Worm (Caenorhabditis elegans) whole organism, L1 larva: Measurements from ENCODE around the gene Y6E2A.7.

Source experiments
- C04F5.9 ChIP-seq: sonication (generic microtip); optimal IDR thresholded peaks from 2 replicates; lab custom pipeline; 2016; ENCODE audit warnings: missing genetic modification characterization, missing compliant biosample characterization
- C34B4.2 ChIP-seq: sonication (generic microtip); optimal IDR thresholded peaks from 2 replicates; lab custom pipeline; 2017; ENCODE audit warnings: mild to moderate bottlenecking, missing genetic modification characterization, missing compliant biosample characterization
- aha-1 ChIP-seq: fragments of 150-350 bp; optimal IDR thresholded peaks from 2 replicates; lab custom pipeline; 2014; ENCODE audit warnings: missing biosample characterization, missing genetic modification characterization
- alr-1 ChIP-seq: fragments of 200-800 bp; sonication (Bioruptor generic); optimal IDR thresholded peaks from 2 replicates; lab custom pipeline; 2018; ENCODE audit warnings: borderline replicate concordance, mild to moderate bottlenecking, missing genetic modification characterization, missing compliant biosample characterization
- ama-1 ChIP-seq: fragments of 150-350 bp; optimal IDR thresholded peaks from 2 replicates; lab custom pipeline; 2014
- blmp-1 ChIP-seq: fragments of 150-350 bp; optimal IDR thresholded peaks from 2 replicates; lab custom pipeline; 2014; ENCODE audit warnings: missing biosample characterization, missing genetic modification characterization
- ceh-63 ChIP-seq: fragments of 200-800 bp; sonication (Bioruptor generic); optimal IDR thresholded peaks from 2 replicates; lab custom pipeline; 2018; ENCODE audit warnings: mild to moderate bottlenecking, missing genetic modification characterization, missing compliant biosample characterization
- ceh-8 ChIP-seq: fragments of 200-800 bp; sonication (Bioruptor generic); optimal IDR thresholded peaks from 2 replicates; lab custom pipeline; 2018; ENCODE audit warnings: mild to moderate bottlenecking, missing genetic modification characterization, moderate library complexity, missing compliant biosample characterization
- ceh-82 ChIP-seq, 3 experiments: fragments of 150-350 bp in 1 of 3; sonication (generic microtip) in 2 of 3; optimal IDR thresholded peaks; 2 replicates each; lab custom pipeline; 2014 to 2017; ENCODE audit warnings: missing biosample characterization in 3 of 3, missing genetic modification characterization in 3 of 3
- ceh-88 ChIP-seq: fragments of 200-800 bp; sonication (Bioruptor generic); IDR thresholded peaks from 2 replicates; pipeline ENCODE4 v1.3.6; 2022; ENCODE audit warnings: missing genetic modification characterization, missing compliant biosample characterization
- ceh-90 ChIP-seq: sonication (generic microtip); optimal IDR thresholded peaks from 2 replicates; lab custom pipeline; 2016; ENCODE audit warnings: missing genetic modification characterization, missing compliant biosample characterization
- ces-1 ChIP-seq: fragments of 150-350 bp; optimal IDR thresholded peaks from 2 replicates; lab custom pipeline; 2014; ENCODE audit warnings: missing biosample characterization, missing genetic modification reagents, missing genetic modification characterization
- dpl-1 ChIP-seq, 3 experiments: fragments of 150-350 bp in 2 of 3; sonication (generic microtip) in 1 of 3; optimal IDR thresholded peaks; 2 replicates each; lab custom pipeline; 2014 to 2017; ENCODE audit warnings: missing biosample characterization in 3 of 3, missing genetic modification characterization in 3 of 3, missing genetic modification reagents in 3 of 3
- efl-3 ChIP-seq: fragments of 200-800 bp; sonication (Bioruptor generic); optimal IDR thresholded peaks from 2 replicates; lab custom pipeline; 2018; ENCODE audit warnings: mild to moderate bottlenecking, missing genetic modification characterization, missing compliant biosample characterization
- egl-27 ChIP-seq, 2 experiments: fragments of 150-350 bp in 1 of 2; sonication (generic microtip); optimal IDR thresholded peaks; 3 replicates each; lab custom pipeline; 2017 to 2018; ENCODE audit warnings: missing biosample characterization in 2 of 2, missing genetic modification characterization in 2 of 2, missing genetic modification reagents in 2 of 2
- elt-2 ChIP-seq: sonication (generic microtip); optimal IDR thresholded peaks from 2 replicates; lab custom pipeline; 2016; ENCODE audit warnings: missing genetic modification characterization, mild to moderate bottlenecking, inconsistent platforms, missing compliant biosample characterization, missing genetic modification reagents
- elt-3 ChIP-seq, 6 experiments: fragments of 150-350 bp in 1 of 6; sonication (generic microtip); optimal IDR thresholded peaks; 2 replicates each; lab custom pipeline; 2017 to 2018; ENCODE audit warnings: missing biosample characterization in 6 of 6, missing genetic modification characterization in 6 of 6, inconsistent platforms in 1 of 6
- ets-5 ChIP-seq: fragments of 200-800 bp; sonication (Bioruptor generic); IDR thresholded peaks from 2 replicates; pipeline ENCODE4 v1.3.6; 2022; ENCODE audit warnings: missing genetic modification characterization, missing compliant biosample characterization
- fkh-10 ChIP-seq: sonication (generic microtip); optimal IDR thresholded peaks from 2 replicates; lab custom pipeline; 2017; ENCODE audit warnings: missing biosample characterization, missing genetic modification reagents, missing genetic modification characterization
- fkh-4 ChIP-seq: sonication (generic microtip); optimal IDR thresholded peaks from 2 replicates; lab custom pipeline; 2016; ENCODE audit warnings: missing compliant biosample characterization, missing genetic modification characterization, borderline replicate concordance
- fos-1 ChIP-seq: fragments of 150-350 bp; optimal IDR thresholded peaks from 2 replicates; lab custom pipeline; 2014; ENCODE audit warnings: missing biosample characterization, missing genetic modification characterization
- irx-1 ChIP-seq: sonication (generic microtip); optimal IDR thresholded peaks from 2 replicates; lab custom pipeline; 2016; ENCODE audit warnings: missing genetic modification characterization, missing compliant biosample characterization
- isw-1 ChIP-seq: fragments of 200-800 bp; sonication (Bioruptor generic); IDR thresholded peaks from 2 replicates; pipeline ENCODE4 v1.3.6; 2022; ENCODE audit warnings: missing genetic modification characterization, missing compliant biosample characterization
- jun-1 ChIP-seq: fragments of 150-350 bp; optimal IDR thresholded peaks from 2 replicates; lab custom pipeline; 2014; ENCODE audit warnings: missing biosample characterization, missing genetic modification reagents, missing genetic modification characterization
- lin-13 ChIP-seq: fragments of 150-350 bp; optimal IDR thresholded peaks from 2 replicates; lab custom pipeline; 2014; ENCODE audit warnings: missing biosample characterization, missing genetic modification reagents, missing genetic modification characterization
- lin-14 ChIP-seq: fragments of 200-800 bp; sonication (Bioruptor generic); optimal IDR thresholded peaks from 2 replicates; lab custom pipeline; 2018; ENCODE audit warnings: mild to moderate bottlenecking, missing genetic modification characterization, moderate library complexity, missing compliant biosample characterization
- lin-15B ChIP-seq: fragments of 150-350 bp; sonication (generic microtip); optimal IDR thresholded peaks from 3 replicates; lab custom pipeline; 2014; ENCODE audit warnings: missing biosample characterization, missing genetic modification characterization
- lin-39 ChIP-seq: fragments of 150-350 bp; optimal IDR thresholded peaks from 2 replicates; lab custom pipeline; 2014; ENCODE audit warnings: missing biosample characterization, missing genetic modification reagents, missing genetic modification characterization
- lir-3 ChIP-seq: sonication (generic microtip); optimal IDR thresholded peaks from 2 replicates; lab custom pipeline; 2016; ENCODE audit warnings: mild to moderate bottlenecking, missing genetic modification characterization, moderate library complexity, missing compliant biosample characterization; ENCODE audit not compliant: poor library complexity
- lsy-2 ChIP-seq, 2 experiments: fragments of 150-350 bp; optimal IDR thresholded peaks; 2 replicates each; lab custom pipeline; 2014; ENCODE audit warnings: missing biosample characterization in 2 of 2, missing genetic modification characterization in 2 of 2
- mab-9 ChIP-seq: fragments of 200-800 bp; sonication (Bioruptor generic); IDR thresholded peaks from 2 replicates; pipeline ENCODE4 v1.3.6; 2022; ENCODE audit warnings: missing genetic modification reagents, missing genetic modification characterization, missing compliant biosample characterization
- mdl-1 ChIP-seq, 2 experiments: fragments of 150-350 bp; optimal IDR thresholded peaks; 2 replicates each; lab custom pipeline; 2014 to 2017; ENCODE audit warnings: missing biosample characterization in 2 of 2, missing genetic modification characterization in 2 of 2, inconsistent platforms in 1 of 2
- nhr-11 ChIP-seq: fragments of 150-350 bp; optimal IDR thresholded peaks from 2 replicates; lab custom pipeline; 2014; ENCODE audit warnings: missing biosample characterization, missing genetic modification characterization
- nhr-12 ChIP-seq: sonication (generic microtip); optimal IDR thresholded peaks from 2 replicates; lab custom pipeline; 2017; ENCODE audit warnings: missing biosample characterization, missing genetic modification characterization
- nhr-19 ChIP-seq: fragments of 200-800 bp; sonication (Bioruptor generic); conservative IDR thresholded peaks from 2 replicates; pipeline ENCODE4 v1.3.6; 2022; ENCODE audit warnings: missing genetic modification characterization, missing compliant biosample characterization
- nhr-20 ChIP-seq: sonication (generic microtip); optimal IDR thresholded peaks from 2 replicates; lab custom pipeline; 2016; ENCODE audit warnings: mild to moderate bottlenecking, missing genetic modification characterization, missing compliant biosample characterization
- nhr-237 ChIP-seq: fragments of 150-350 bp; optimal IDR thresholded peaks from 2 replicates; lab custom pipeline; 2014; ENCODE audit warnings: missing biosample characterization, missing genetic modification characterization
- nhr-47 ChIP-seq: sonication (generic microtip); optimal IDR thresholded peaks from 2 replicates; lab custom pipeline; 2016; ENCODE audit warnings: mild to moderate bottlenecking, missing genetic modification characterization, moderate library complexity, missing compliant biosample characterization
- nhr-71 ChIP-seq: sonication (generic microtip); optimal IDR thresholded peaks from 2 replicates; lab custom pipeline; 2016; ENCODE audit warnings: mild to moderate bottlenecking, missing genetic modification characterization, moderate library complexity, missing compliant biosample characterization
- nhr-77 ChIP-seq: fragments of 150-350 bp; optimal IDR thresholded peaks from 2 replicates; lab custom pipeline; 2014; ENCODE audit warnings: missing biosample characterization, missing genetic modification characterization
- nhr-84 ChIP-seq: sonication (generic microtip); optimal IDR thresholded peaks from 2 replicates; lab custom pipeline; 2017; ENCODE audit warnings: missing biosample characterization, missing genetic modification characterization
- pag-3 ChIP-seq: sonication (generic microtip); optimal IDR thresholded peaks from 2 replicates; lab custom pipeline; 2017; ENCODE audit warnings: missing genetic modification characterization, mild to moderate bottlenecking, missing compliant biosample characterization, antibody characterized with exemption, borderline replicate concordance; ENCODE audit not compliant: insufficient read depth
- pax-3 ChIP-seq: fragments of 200-800 bp; sonication (Bioruptor generic); optimal IDR thresholded peaks from 2 replicates; lab custom pipeline; 2018; ENCODE audit warnings: mild to moderate bottlenecking, missing genetic modification characterization, moderate library complexity, missing compliant biosample characterization
- snpc-4 ChIP-seq: fragments of 150-350 bp; optimal IDR thresholded peaks from 2 replicates; lab custom pipeline; 2014; ENCODE audit warnings: missing biosample characterization, missing genetic modification characterization
- snu-23 ChIP-seq: sonication (generic microtip); optimal IDR thresholded peaks from 2 replicates; lab custom pipeline; 2016; ENCODE audit warnings: missing genetic modification characterization, missing compliant biosample characterization
- sox-4 ChIP-seq: sonication (generic microtip); optimal IDR thresholded peaks from 2 replicates; lab custom pipeline; 2016; ENCODE audit warnings: missing genetic modification characterization, missing compliant biosample characterization
- swsn-7 ChIP-seq: sonication (generic microtip); optimal IDR thresholded peaks from 2 replicates; lab custom pipeline; 2016; ENCODE audit warnings: missing genetic modification characterization, missing compliant biosample characterization
- unc-130 ChIP-seq: fragments of 150-350 bp; optimal IDR thresholded peaks from 2 replicates; lab custom pipeline; 2017; ENCODE audit warnings: missing biosample characterization, missing genetic modification characterization, inconsistent platforms
- unc-62 ChIP-seq: fragments of 150-350 bp; optimal IDR thresholded peaks from 2 replicates; lab custom pipeline; 2014; ENCODE audit warnings: missing biosample characterization, missing genetic modification reagents, missing genetic modification characterization
- unc-86 ChIP-seq: sonication (generic microtip); optimal IDR thresholded peaks from 2 replicates; lab custom pipeline; 2016; ENCODE audit warnings: missing genetic modification characterization, missing compliant biosample characterization
- zip-4 ChIP-seq: fragments of 200-800 bp; sonication (Bioruptor generic); optimal IDR thresholded peaks from 2 replicates; lab custom pipeline; 2018; ENCODE audit warnings: mild to moderate bottlenecking, missing genetic modification characterization, moderate library complexity, missing compliant biosample characterization

The Y6E2A.7 gene

ce11 chrV:15707982-15708381 lies 11.7 kb upstream of the Y6E2A.7 start (continued):
- TF ChIP-seq alr-1 (tag; lab: Kevin White, UChicago) (no peak), unc-86 (tag; lab: Kevin White, UChicago) (no peak), aha-1 (tag; lab: Kevin White, UChicago) (no peak), nhr-11 (tag; lab: Kevin White, UChicago) (no peak), ama-1 (lab: Kevin White, UChicago) (no peak), pag-3 (peak; percentile 54), nhr-12 (tag; lab: Kevin White, UChicago) (no peak), efl-3 (GFP tag; lab: Kevin White, UChicago) (no peak), sox-4 (tag; lab: Kevin White, UChicago) (no peak), nhr-77 (tag; lab: Kevin White, UChicago) (no peak), lsy-2 (tag; optimal IDR thresholded peaks at IDR 0.05; lab: Kevin White, UChicago) (peak in 1 of 2 experiments; percentile 46), ceh-90 (no peak), lin-14 (GFP tag; lab: Kevin White, UChicago) (peak; percentile 71), jun-1 (tag; lab: Kevin White, UChicago) (no peak), mdl-1 (tag; optimal IDR thresholded peaks at IDR 0.05; lab: Kevin White, UChicago) (no peak), fos-1 (tag; lab: Kevin White, UChicago) (no peak), elt-2 (tag; lab: Kevin White, UChicago) (no peak), ces-1 (GFP tag; lab: Kevin White, UChicago) (no peak), lin-15B (no peak), snpc-4 (tag; lab: Kevin White, UChicago) (no peak), lin-13 (GFP tag; lab: Kevin White, UChicago) (no peak), pax-3 (tag; lab: Kevin White, UChicago) (no peak), unc-62 (GFP tag; lab: Kevin White, UChicago) (no peak), ceh-88 (GFP tag; lab: Robert Waterston, UW) (no peak), fkh-10 (no peak), nhr-20 (tag; lab: Kevin White, UChicago) (peak; percentile 74), dpl-1 (GFP tag; optimal IDR thresholded peaks at IDR 0.05; lab: Kevin White, UChicago) (no peak), ceh-82 (tag; optimal IDR thresholded peaks at IDR 0.05; lab: Kevin White, UChicago) (no peak), ets-5 (GFP tag; lab: Robert Waterston, UW) (no peak), ceh-63 (GFP tag; lab: Kevin White, UChicago) (no peak), elt-3 (tag; optimal IDR thresholded peaks at IDR 0.05; lab: Kevin White, UChicago) (peak in 5 of 6 experiments; percentile 32 to 98 (median 74)), snu-23 (GFP tag; lab: Kevin White, UChicago) (no peak), nhr-71 (tag; lab: Kevin White, UChicago) (peak; percentile 52), nhr-47 (tag; lab: Kevin White, UChicago) (no peak), ceh-8 (GFP tag; lab: Kevin White, UChicago) (no peak), nhr-237 (no peak), lir-3 (tag; lab: Kevin White, UChicago) (no peak), unc-130 (tag; lab: Kevin White, UChicago) (no peak), isw-1 (GFP tag; lab: Robert Waterston, UW) (no peak), C34B4.2 (tag; lab: Kevin White, UChicago) (no peak), zip-4 (GFP tag; lab: Kevin White, UChicago) (no peak), mab-9 (GFP tag; lab: Robert Waterston, UW) (no peak), egl-27 (tag; optimal IDR thresholded peaks at IDR 0.05; lab: Kevin White, UChicago) (no peak), irx-1 (tag; lab: Kevin White, UChicago) (no peak), fkh-4 (tag; lab: Kevin White, UChicago) (no peak), C04F5.9 (no peak), nhr-84 (tag; lab: Kevin White, UChicago) (no peak), nhr-19 (GFP tag; lab: Robert Waterston, UW) (peak; percentile 38), swsn-7 (no peak), blmp-1 (tag; lab: Kevin White, UChicago) (peak; percentile 57), lin-39 (tag; lab: Kevin White, UChicago) (no peak)
